Worm (Caenorhabditis elegans) whole organism, late embryonic: ENCODE data around the gene snn-1.

Experiments used
- ama-1 ChIP-seq: fragments of 150-350 bp; optimal IDR thresholded peaks from 2 replicates; lab custom pipeline; 2014
- ceh-48 ChIP-seq: sonication (generic microtip); optimal IDR thresholded peaks from 2 replicates; lab custom pipeline; 2016; ENCODE audit warnings: missing genetic modification characterization, inconsistent platforms, missing compliant biosample characterization
- dve-1 ChIP-seq: sonication (generic microtip); optimal IDR thresholded peaks from 2 replicates; lab custom pipeline; 2017; ENCODE audit warnings: antibody characterized with exemption, mild to moderate bottlenecking, missing genetic modification characterization, missing compliant biosample characterization
- eyg-1 ChIP-seq: sonication (generic microtip); optimal IDR thresholded peaks from 2 replicates; lab custom pipeline; 2016; ENCODE audit warnings: missing genotype, missing genetic modification characterization, missing compliant biosample characterization
- hlh-30 ChIP-seq: sonication (generic microtip); optimal IDR thresholded peaks from 2 replicates; lab custom pipeline; 2017; ENCODE audit warnings: antibody characterized with exemption, missing genetic modification characterization, missing compliant biosample characterization; ENCODE audit not compliant: insufficient read depth
- hlh-8 ChIP-seq: sonication (generic microtip); optimal IDR thresholded peaks from 2 replicates; lab custom pipeline; 2016; ENCODE audit warnings: missing genotype, missing genetic modification characterization, missing compliant biosample characterization
- madf-2 ChIP-seq: sonication (generic microtip); optimal IDR thresholded peaks from 2 replicates; lab custom pipeline; 2017; ENCODE audit warnings: missing genetic modification characterization, missing compliant biosample characterization
- nhr-11 ChIP-seq: fragments of 150-350 bp; optimal IDR thresholded peaks from 2 replicates; lab custom pipeline; 2014; ENCODE audit warnings: missing biosample characterization, missing genetic modification characterization
- nhr-232 ChIP-seq: sonication (generic microtip); optimal IDR thresholded peaks from 2 replicates; lab custom pipeline; 2016; ENCODE audit warnings: missing genetic modification characterization, missing compliant biosample characterization
- unc-3 ChIP-seq, 2 experiments: fragments of 200-800 bp in 1 of 2; sonication (Bioruptor generic) in 1 of 2; sonication (generic microtip) in 1 of 2; conservative IDR thresholded peaks in 1 of 2; optimal IDR thresholded peaks in 1 of 2; 2 replicates each; pipeline versions ENCODE4 v1.3.6 to Lab custom; 2016 to 2022; ENCODE audit warnings: missing compliant biosample characterization in 2 of 2, missing genetic modification characterization in 2 of 2, missing genetic modification reagents in 1 of 2
- zip-5 ChIP-seq: sonication (generic microtip); optimal IDR thresholded peaks from 2 replicates; lab custom pipeline; 2016; ENCODE audit warnings: missing genetic modification characterization, missing compliant biosample characterization

DNA sequence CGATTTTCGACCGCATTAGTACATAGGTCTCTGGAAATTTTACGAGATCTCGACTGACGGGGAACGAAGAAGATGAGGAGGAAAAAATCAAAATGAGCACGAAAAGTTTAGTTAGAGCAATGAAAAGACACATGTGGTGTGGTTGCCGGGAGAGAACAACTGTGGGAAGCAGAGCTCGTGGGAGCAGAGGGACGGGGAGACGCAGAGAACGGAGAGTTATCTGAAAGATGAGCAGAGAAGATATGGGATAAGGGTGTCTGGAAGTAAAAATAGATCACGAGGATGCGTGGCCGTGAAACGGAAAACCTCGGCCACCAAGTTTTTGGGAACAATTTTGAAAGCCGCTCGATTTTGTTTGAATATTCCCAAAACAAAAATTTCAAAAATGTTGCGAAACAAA is 53.4 kb downstream of the snn-1 start, which contains the start of gene Y41D4A.7:
- TF ChIP-seq hlh-30 (tag; lab: Kevin White, UChicago) (peak; percentile 24), eyg-1 (tag; lab: Kevin White, UChicago) (no peak), dve-1 (tag; lab: Kevin White, UChicago) (no peak), ceh-48 (no peak), nhr-232 (tag; lab: Kevin White, UChicago) (no peak), hlh-8 (no peak), unc-3 (GFP tag; conservative IDR thresholded peaks at IDR 0.05; lab: Robert Waterston, UW) (no peak), unc-3 (tag; optimal IDR thresholded peaks at IDR 0.05; lab: Kevin White, UChicago) (no peak), ama-1 (lab: Kevin White, UChicago) (no peak), madf-2 (tag; lab: Kevin White, UChicago) (no peak), nhr-11 (no peak), zip-5 (tag; lab: Kevin White, UChicago) (no peak)
